Worm (Caenorhabditis elegans): ENCODE measurements around the gene str-7.
A peak's percentile ranks its signal among the peaks of the same experiment; 100 is the strongest.

Gene str-7

DNA sequence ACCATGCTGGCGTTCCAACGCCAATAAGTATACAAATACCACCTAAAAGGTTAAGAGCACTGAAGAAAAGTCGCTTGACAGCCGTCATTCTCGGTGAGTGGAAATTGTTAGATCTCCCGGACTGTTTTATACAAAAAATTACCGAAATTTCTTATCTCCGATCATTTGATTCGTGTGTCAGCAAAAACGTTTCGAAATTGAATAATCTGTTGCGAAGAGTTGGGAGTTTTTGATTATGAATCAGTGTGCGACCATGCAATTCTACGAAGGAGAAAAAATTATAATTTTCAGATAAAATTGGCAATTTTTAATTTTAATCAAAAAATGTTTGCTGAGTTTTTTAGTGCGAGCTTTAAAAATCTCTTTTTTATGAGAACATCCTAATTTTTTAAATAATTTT lies 40.2 kb upstream of the str-7 start, which contains the start of gene clc-11 (continued):
- TF ChIP-seq aha-1 (tag), result no peak
- TF ChIP-seq mep-1 (tag; optimal IDR thresholded peaks at IDR 0.05), result no peak

DNA sequence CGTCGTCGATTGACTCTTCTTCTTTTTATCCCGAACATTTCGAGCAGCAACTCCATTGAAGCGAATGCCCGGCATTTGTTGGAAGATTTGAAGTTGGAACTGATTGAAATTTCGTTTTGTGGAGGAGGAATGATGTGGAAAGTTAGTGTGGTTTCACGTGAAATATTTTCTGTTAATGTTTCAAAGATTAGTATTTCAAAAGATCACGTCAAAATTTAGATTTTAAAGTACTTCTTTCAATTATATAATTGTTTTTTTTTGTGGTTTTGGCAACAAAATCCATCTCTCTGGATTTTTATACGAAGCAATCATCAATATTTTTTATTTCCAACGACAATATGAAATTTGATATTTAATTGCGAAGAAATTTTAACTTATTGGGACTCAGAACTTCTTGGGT lies 37.7 kb upstream of the str-7 start, which contains the start of gene F44G3.7:
TSS of gene F44G3.7 (minus strand) at position 101 of the 400 bp plus-strand sequence.
- no peak for TF ChIP-seq aha-1 (tag)
- no peak for TF ChIP-seq cey-2 (tag; optimal IDR thresholded peaks at IDR 0.05; ENCODE audit: borderline replicate concordance, insufficient read depth)
- TF ChIP-seq tag-97 (GFP tag; IDR thresholded peaks at IDR 0.05), result no peak

DNA sequence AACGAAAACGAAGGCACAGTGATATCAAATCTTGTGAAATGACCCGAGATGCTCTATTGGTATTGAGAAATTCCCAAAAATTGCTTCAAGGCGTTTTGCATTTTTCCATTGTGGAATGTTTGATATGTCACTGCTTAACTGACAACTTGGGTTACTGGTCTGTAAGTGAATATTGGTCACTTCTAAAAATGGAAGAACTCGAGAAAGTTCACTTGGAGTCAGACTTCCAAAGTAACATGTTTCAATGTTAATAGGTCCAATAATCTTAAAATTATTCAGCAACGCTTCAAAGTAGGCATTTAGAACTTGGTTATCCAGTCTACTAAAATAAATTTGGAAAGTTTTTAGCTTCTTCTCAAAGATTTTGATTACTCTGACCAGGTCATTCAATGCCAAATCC lies 33.4 kb upstream of the str-7 start, which contains the start of gene fbxa-144:
TSS of gene fbxa-144 (minus strand) at position 101 of the 400 bp plus-strand sequence.
- TF ChIP-seq snpc-4 (tag; optimal IDR thresholded peaks at IDR 0.05), result no peak
- TF ChIP-seq nhr-76 (tag; optimal IDR thresholded peaks at IDR 0.05), result no peak
- TF ChIP-seq daf-16 (GFP tag; optimal IDR thresholded peaks at IDR 0.05), result no peak
- TF ChIP-seq daf-16 (tag; optimal IDR thresholded peaks at IDR 0.05), result no peak
- no peak for TF ChIP-seq fos-1 (tag; optimal IDR thresholded peaks at IDR 0.05)
- TF ChIP-seq madf-5 (GFP tag; IDR thresholded peaks at IDR 0.05), result no peak
- TF ChIP-seq sdz-12 (GFP tag; optimal IDR thresholded peaks at IDR 0.05), result no peak
- no peak for TF ChIP-seq egl-43 (GFP tag; IDR thresholded peaks at IDR 0.05)
- no peak for TF ChIP-seq saeg-2 (GFP tag; IDR thresholded peaks at IDR 0.05)
- no peak for TF ChIP-seq php-3 (GFP tag; IDR thresholded peaks at IDR 0.05)
- no peak for TF ChIP-seq hlh-30 (tag; optimal IDR thresholded peaks at IDR 0.05; ENCODE audit: insufficient read depth)

DNA sequence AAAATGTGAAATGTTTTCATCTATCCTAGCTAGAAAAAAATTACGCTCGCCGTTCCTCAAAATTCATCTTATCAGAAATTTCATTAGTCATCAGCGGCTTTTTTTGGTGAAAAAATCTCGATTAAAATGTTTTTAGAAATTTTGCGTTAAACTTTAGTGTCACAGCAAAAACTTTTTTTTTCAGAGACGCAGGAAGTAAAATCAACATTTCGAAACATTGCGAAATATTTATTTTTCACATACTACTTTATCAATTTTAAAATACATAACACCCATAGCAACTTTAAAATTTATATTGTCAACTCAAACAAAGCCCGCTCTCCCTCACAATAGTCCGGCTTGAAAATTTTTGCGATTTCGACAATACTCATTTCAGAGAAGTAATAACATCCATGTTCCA lies 32.9 kb upstream of the str-7 start:
- TF ChIP-seq unc-62 (GFP tag; optimal IDR thresholded peaks at IDR 0.05 in 1 of 2) (peak in 1 of 2 experiments; percentile 7), unc-62 (tag; optimal IDR thresholded peaks at IDR 0.05) (no peak), unc-39 (tag; optimal IDR thresholded peaks at IDR 0.05) (no peak)

DNA sequence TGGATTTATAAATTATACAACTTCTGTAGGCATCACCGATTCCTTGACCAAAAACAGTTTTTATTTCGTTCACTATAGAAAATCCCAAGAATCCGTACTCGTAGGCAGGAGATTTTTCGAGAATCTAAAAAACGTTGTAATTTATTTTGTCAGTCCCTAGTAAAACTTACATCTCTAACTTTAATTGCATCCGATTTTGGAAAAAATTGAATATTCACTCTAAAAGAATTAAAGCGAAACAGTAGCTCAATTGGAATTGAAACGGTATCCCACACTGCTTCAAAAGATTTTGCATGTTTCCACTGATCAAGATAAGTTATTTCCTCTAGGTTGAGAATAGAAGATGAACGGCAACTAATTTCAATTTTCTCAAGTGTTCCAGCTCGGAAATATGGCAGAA lies 31.9 kb upstream of the str-7 start, which contains the start of gene fbxa-142:
TSS of gene fbxa-142 (minus strand) at position 101 of the 400 bp plus-strand sequence.
- TF ChIP-seq unc-62 (GFP tag; optimal IDR thresholded peaks at IDR 0.05 in 1 of 2), result peak in 1 of 2 experiments; percentile 27
- TF ChIP-seq unc-62 (tag; optimal IDR thresholded peaks at IDR 0.05), result no peak
- TF ChIP-seq nhr-25 (tag; optimal IDR thresholded peaks at IDR 0.05; ENCODE audit: borderline replicate concordance, insufficient read depth), result no peak

DNA sequence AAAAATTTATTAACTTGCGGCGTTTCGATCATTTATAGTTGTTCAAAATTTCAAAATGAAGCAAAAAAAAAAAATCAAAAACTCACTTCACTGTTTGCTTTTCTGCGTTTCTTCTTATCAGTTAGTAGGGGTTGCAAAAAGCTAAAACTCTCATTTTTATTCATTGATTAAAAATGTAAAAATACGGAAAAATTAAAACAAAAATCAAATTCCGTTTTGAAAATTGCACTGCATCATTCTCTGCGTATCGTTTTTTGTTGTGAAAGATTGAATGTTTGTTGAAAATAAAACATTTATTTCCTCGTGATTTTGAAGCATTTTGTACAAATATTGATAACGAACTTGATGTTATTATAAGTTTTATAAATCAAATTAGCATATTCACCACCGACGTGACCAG lies 29.8 kb upstream of the str-7 start:
- TF ChIP-seq R02D3.7 (tag; optimal IDR thresholded peaks at IDR 0.05) (no peak), pqm-1 (tag; optimal IDR thresholded peaks at IDR 0.05) (peak; percentile 78), daf-16 (GFP tag; optimal IDR thresholded peaks at IDR 0.05) (no peak), daf-16 (tag; optimal IDR thresholded peaks at IDR 0.05) (peak; percentile 38), nhr-10 (tag; optimal IDR thresholded peaks at IDR 0.05) (no peak), dve-1 (tag; optimal IDR thresholded peaks at IDR 0.05; ENCODE audit: insufficient read depth) (peak; percentile 38), ama-1 (optimal IDR thresholded peaks at IDR 0.05) (no peak), arid-1 (GFP tag; conservative IDR thresholded peaks at IDR 0.05) (no peak), F49E8.2 (tag; optimal IDR thresholded peaks at IDR 0.05; ENCODE audit: borderline replicate concordance) (no peak)

DNA sequence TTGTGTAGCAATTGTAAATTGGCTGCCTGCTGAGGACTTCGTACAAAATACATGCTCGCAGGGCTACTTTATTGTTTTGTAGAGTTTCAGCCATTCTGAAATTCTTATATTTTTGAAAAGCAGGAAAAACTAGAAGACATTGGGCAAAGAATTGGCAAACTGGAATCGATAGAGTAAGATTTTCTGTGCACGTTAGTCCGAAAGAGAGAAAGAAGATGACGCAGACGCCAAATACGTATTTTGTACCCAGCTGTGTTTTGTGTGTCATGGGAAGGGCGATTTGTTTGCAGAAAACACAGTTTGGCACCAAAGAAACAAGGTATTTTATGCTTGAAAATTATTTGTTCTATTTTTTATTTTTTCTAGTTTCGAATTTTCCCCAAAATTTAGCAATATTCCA lies 28.1 kb upstream of the str-7 start, which contains the start of gene fbxa-143:
TSS of gene fbxa-143 (minus strand) at position 101 of the 400 bp plus-strand sequence.
- TF ChIP-seq zip-2 (tag; optimal IDR thresholded peaks at IDR 0.05) (no peak), nhr-28 (tag; optimal IDR thresholded peaks at IDR 0.05) (peak; percentile 48)

DNA sequence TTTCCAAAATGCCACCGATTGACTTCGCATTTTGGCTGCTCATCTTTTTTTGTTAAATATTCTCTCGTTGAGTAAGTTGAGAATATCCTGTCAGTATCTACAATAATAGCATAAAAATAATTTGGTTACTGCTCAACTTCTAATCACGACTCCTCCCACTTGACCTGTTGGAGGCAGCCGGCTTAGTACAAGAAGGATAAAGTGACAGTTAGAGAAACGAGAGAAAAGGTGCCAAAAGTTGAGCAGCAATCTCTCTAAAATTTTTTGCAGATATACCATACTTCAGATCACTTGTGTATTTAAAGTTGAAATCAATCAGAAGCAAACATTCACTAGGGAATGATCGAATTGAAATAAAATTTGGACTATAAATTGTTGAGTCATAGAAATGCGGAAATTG lies 25.4 kb upstream of the str-7 start, which contains the start of gene nhr-111:
TSS of gene nhr-111 (minus strand) at position 101 of the 400 bp plus-strand sequence.
- TF ChIP-seq ZK337.2 (GFP tag; IDR thresholded peaks at IDR 0.05) (no peak), daf-8 (GFP tag; IDR thresholded peaks at IDR 0.05) (no peak), nhr-237 (tag; optimal IDR thresholded peaks at IDR 0.05) (no peak), unc-130 (GFP tag; optimal IDR thresholded peaks at IDR 0.05) (no peak), hlh-11 (tag; optimal IDR thresholded peaks at IDR 0.05) (no peak)

Data from whole organism, L4 larva.